Worm (Caenorhabditis elegans): ENCODE results near the gene cox-6B.

cox-6B gene

ce11 chrIII:2725221-2726203, 26.0 kb downstream of the cox-6B start, which contains the start of gene cosa-1:
TSS of gene cosa-1 (plus strand) at chrIII:2726116.
- TF ChIP-seq nhr-12 (tag; optimal IDR thresholded peaks at IDR 0.05) (no peak), nhr-77 (tag; optimal IDR thresholded peaks at IDR 0.05) (no peak), ceh-16 (tag; optimal IDR thresholded peaks at IDR 0.05) (no peak), unc-39 (tag; optimal IDR thresholded peaks at IDR 0.05) (no peak), nhr-25 (tag; optimal IDR thresholded peaks at IDR 0.05) (no peak), fos-1 (tag; optimal IDR thresholded peaks at IDR 0.05) (peak; percentile 8), unc-55 (GFP tag; optimal IDR thresholded peaks at IDR 0.05) (peak; percentile 2), skn-1 (tag; optimal IDR thresholded peaks at IDR 0.05) (no peak), nhr-23 (tag; optimal IDR thresholded peaks at IDR 0.05) (no peak), lsy-2 (tag; optimal IDR thresholded peaks at IDR 0.05) (peak in 1 of 2 experiments; percentile 17), nhr-237 (tag; optimal IDR thresholded peaks at IDR 0.05) (no peak), mdl-1 (tag; optimal IDR thresholded peaks at IDR 0.05) (no peak), egl-27 (tag; optimal IDR thresholded peaks at IDR 0.05) (no peak)

- TF ChIP-seq fos-1 (tag; optimal IDR thresholded peaks at IDR 0.05) (peak; percentile 45), egl-27 (tag; optimal IDR thresholded peaks at IDR 0.05) (no peak), unc-55 (GFP tag; optimal IDR thresholded peaks at IDR 0.05) (no peak)
These were observed 34.2 kb downstream of the cox-6B start, which contains the start of gene Y71H2AM.12 for ce11 chrIII:2733606-2734183. TSS of gene Y71H2AM.12 (minus strand) at chrIII:2734091.

DNA sequence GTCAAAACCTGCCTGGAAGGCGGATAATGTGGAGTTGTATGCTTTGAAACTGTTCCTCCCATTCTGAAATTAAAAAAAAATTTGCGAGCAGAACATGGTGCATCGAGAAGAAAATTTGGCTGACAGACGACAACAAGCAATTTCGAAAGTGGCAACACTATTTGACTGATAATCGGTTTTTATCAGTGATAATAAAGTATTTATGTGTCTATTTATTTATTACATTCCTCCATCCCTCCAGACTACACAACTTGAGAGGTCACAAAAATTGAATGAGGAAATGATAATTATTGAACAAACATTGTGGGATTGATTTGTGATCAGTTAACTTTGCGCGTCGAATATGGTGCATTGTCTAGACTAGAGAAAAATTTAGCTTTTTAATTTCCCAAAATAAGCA, 40.0 kb downstream of the cox-6B start, which contains the start of gene cest-25:
TSS of gene cest-25 (minus strand) at position 63 of the 400 bp plus-strand sequence.
- TF ChIP-seq ama-1 (optimal IDR thresholded peaks at IDR 0.05) (no peak), fos-1 (tag; optimal IDR thresholded peaks at IDR 0.05) (peak; percentile 89), crh-2 (tag; optimal IDR thresholded peaks at IDR 0.05) (peak; percentile 52), F13H6.1 (tag; optimal IDR thresholded peaks at IDR 0.05) (peak; percentile 29), sma-9 (GFP tag; optimal IDR thresholded peaks at IDR 0.05) (peak; percentile 18), sma-9 (tag; optimal IDR thresholded peaks at IDR 0.05) (no peak)

ce11 chrIII:2746553-2746952, 47.1 kb downstream of the cox-6B start, which contains the start of gene Y71H2AM.14:
TSS of gene Y71H2AM.14 (minus strand) at chrIII:2746653.
- TF ChIP-seq fos-1 (tag; optimal IDR thresholded peaks at IDR 0.05) (peak; percentile 51), mbf-1 (tag; optimal IDR thresholded peaks at IDR 0.05) (no peak)

DNA sequence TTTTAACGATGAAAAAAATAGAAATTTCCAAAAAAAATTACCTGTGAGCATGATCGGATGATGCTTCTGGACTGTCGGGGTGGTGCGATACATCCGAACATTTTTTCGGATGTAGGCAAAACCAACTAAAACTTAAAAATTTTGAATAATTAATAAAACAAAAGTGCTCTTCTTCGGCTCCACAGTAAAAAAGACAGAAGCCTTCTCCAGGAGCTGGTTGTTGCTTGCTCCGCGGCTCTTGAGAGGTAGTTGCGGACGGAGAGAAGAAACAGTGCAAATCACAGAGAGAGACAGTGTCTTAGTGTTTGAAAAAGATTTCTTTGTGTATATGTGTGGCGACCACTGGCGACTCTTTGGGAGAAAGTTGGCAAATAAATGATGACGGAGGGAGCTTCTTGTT, 56.8 kb downstream of the cox-6B start, which contains the start of gene gldi-9:
TSS of gene gldi-9 (minus strand) at position 101 of the 400 bp plus-strand sequence.
- TF ChIP-seq nhr-21 (tag; optimal IDR thresholded peaks at IDR 0.05) (no peak), R02D3.7 (tag; optimal IDR thresholded peaks at IDR 0.05) (no peak)

DNA sequence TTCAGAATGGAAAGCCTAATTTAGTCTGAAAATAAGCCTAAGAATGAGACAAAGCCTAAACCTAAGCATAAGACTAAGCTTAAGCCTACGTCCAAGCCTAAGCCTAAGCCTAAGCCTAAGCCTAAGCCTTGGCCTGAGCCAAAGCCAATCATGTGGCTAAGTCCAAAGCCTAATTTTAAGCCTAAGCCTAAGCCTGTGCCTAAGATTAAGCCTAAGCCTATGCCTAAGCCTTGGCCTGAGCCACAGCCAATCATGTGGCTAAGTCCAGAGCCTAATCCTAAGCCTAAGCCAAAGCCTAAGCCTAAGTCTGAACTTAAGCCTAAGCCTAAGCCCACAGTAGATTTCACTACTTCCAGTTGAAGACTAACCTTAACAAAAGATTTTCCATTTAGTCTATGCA, 58.0 kb downstream of the cox-6B start:
- TF ChIP-seq unc-55 (GFP tag; optimal IDR thresholded peaks at IDR 0.05), result no peak
- no peak for TF ChIP-seq mdl-1 (tag; optimal IDR thresholded peaks at IDR 0.05)
- TF ChIP-seq nhr-129 (tag; optimal IDR thresholded peaks at IDR 0.05), result no peak
- TF ChIP-seq peb-1 (tag; optimal IDR thresholded peaks at IDR 0.05), result no peak
- no peak for TF ChIP-seq lin-11 (tag; optimal IDR thresholded peaks at IDR 0.05)
- TF ChIP-seq lin-39 (tag; optimal IDR thresholded peaks at IDR 0.05), result no peak
- no peak for TF ChIP-seq blmp-1 (tag; optimal IDR thresholded peaks at IDR 0.05; ENCODE audit: insufficient read depth)
- TF ChIP-seq nhr-6 (tag; optimal IDR thresholded peaks at IDR 0.05), result no peak
- TF ChIP-seq gmeb-1 (tag; optimal IDR thresholded peaks at IDR 0.05), result no peak
- no peak for TF ChIP-seq C34F6.9 (tag; optimal IDR thresholded peaks at IDR 0.05)
- TF ChIP-seq unc-62 (GFP tag; optimal IDR thresholded peaks at IDR 0.05), result no peak

All from whole organism, L2 larva.